Worm (Caenorhabditis elegans) whole organism, dauer: Measurements from ENCODE around the gene F19C6.4.

Experiments used
- unc-62 ChIP-seq: sonication (generic microtip); optimal IDR thresholded peaks from 2 replicates; lab custom pipeline; 2017; ENCODE audit warnings: missing biosample characterization, missing genetic modification reagents, missing genetic modification characterization

Gene F19C6.4

ce11 chrX:9999599-10000201 is 18.1 kb downstream of the F19C6.4 start:
- no peak for TF ChIP-seq unc-62 (GFP tag; lab: Kevin White, UChicago)

ce11 chrX:9999192-9999591 is 18.6 kb downstream of the F19C6.4 start, which contains the start of gene grk-1:
Gene grk-1, minus strand, starts transcription at chrX:9999208.
- TF ChIP-seq unc-62 (GFP tag; lab: Kevin White, UChicago), result no peak

- no peak for TF ChIP-seq unc-62 (GFP tag; lab: Kevin White, UChicago)
These were observed 20.5 kb downstream of the F19C6.4 start for ce11 chrX:9997344-9997743.

ce11 chrX:9993100-9993499 is 24.7 kb downstream of the F19C6.4 start:
- no peak for TF ChIP-seq unc-62 (GFP tag; lab: Kevin White, UChicago)

ce11 chrX:9988884-9989283 is 28.9 kb downstream of the F19C6.4 start:
- TF ChIP-seq unc-62 (GFP tag; lab: Kevin White, UChicago), result no peak

ce11 chrX:9987166-9987565 is 30.7 kb downstream of the F19C6.4 start:
- TF ChIP-seq unc-62 (GFP tag; lab: Kevin White, UChicago), result no peak

- TF ChIP-seq unc-62 (GFP tag; lab: Kevin White, UChicago), result no peak
These were observed 32.9 kb downstream of the F19C6.4 start, which contains the start of gene F19C6.5 for ce11 chrX:9984889-9985404. Gene F19C6.5, minus strand, starts transcription at chrX:9984939.

ce11 chrX:9981259-9981658 is 36.6 kb downstream of the F19C6.4 start:
- no peak for TF ChIP-seq unc-62 (GFP tag; lab: Kevin White, UChicago)

- TF ChIP-seq unc-62 (GFP tag; lab: Kevin White, UChicago), result no peak
These were observed 41.6 kb downstream of the F19C6.4 start, which contains the start of gene mgl-1 for ce11 chrX:9976206-9976605. Gene mgl-1, minus strand, starts transcription at chrX:9976306.

ce11 chrX:9965275-9965674 is 52.5 kb downstream of the F19C6.4 start, which contains the start of gene pssy-1:
Gene pssy-1, plus strand, starts transcription at chrX:9965592.
- TF ChIP-seq unc-62 (GFP tag; lab: Kevin White, UChicago), result no peak
